Worm (Caenorhabditis elegans): Measurements from ENCODE around the gene T24H7.8.

The T24H7.8 gene

DNA sequence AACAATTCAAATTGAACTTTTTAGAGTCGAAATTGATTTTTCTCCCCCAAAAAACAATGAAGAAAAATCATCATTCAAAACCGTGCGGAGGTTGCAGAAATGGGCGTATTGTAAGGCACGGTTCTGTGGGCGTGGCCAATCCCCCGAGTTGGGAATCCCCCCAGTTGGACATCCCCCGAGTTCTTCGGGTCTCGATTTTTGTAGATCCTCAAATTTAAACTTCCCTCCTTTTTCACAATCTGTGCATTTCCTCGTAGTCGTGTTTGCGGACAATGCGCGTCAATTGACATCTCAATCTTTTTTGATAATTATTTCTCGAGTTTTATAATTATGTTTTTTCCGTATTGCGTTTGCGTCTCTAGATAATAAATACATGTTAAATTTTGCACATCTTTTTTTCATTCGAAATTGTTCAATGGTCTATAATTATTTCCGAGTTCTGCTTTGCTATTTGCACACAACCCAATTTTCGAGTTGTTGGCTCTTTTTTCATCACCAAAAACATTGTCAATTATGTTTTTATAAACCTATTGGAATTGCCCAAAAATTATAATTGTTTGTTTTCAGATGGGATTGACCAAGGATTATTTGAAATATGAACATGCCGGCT is 28.1 kb downstream of the T24H7.8 start, which contains the start of gene F13H8.2 (continued):
- TF ChIP-seq lin-40 (tag; optimal IDR thresholded peaks at IDR 0.05) (no peak), cebp-1 (GFP tag; IDR thresholded peaks at IDR 0.05) (peak; percentile 48; the same call in 1 of the 2 replicates), cebp-1 (tag; optimal IDR thresholded peaks at IDR 0.05) (no peak), attf-6 (GFP tag; IDR thresholded peaks at IDR 0.05) (peak; percentile 54), K12H6.12 (tag; optimal IDR thresholded peaks at IDR 0.05) (peak; percentile 35)

DNA sequence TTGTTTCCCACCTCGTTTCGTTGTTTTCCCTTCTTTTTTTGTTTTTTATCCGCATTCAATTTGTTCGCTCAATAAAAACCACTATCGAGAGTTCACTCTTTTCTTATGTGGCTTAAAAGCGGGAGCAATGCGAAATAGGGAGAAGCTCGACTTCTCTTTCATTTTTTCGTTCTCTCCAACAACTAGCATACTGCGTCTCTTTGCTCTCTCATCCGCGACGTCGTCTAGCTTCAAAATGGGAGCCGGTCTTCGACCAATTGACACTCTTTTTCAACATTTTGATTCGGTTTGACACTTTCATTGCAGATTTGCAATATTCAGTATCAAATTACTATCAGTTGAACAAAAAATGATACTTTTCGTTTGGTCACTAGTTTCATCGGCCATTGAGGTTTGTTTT is 32.1 kb downstream of the T24H7.8 start, which contains the start of gene bpl-1:
Gene bpl-1, plus strand, starts transcription at position 301 of the 400 bp plus-strand sequence.
- TF ChIP-seq ztf-25 (GFP tag; IDR thresholded peaks at IDR 0.05): no peak
- no peak for TF ChIP-seq F57C9.4 (tag; optimal IDR thresholded peaks at IDR 0.05)
- TF ChIP-seq hsf-1 (GFP tag; IDR thresholded peaks at IDR 0.05): no peak
- no peak for TF ChIP-seq aptf-3 (GFP tag; IDR thresholded peaks at IDR 0.05)
- TF ChIP-seq nfyb-1 (GFP tag; IDR thresholded peaks at IDR 0.05): 0 out of 2 replicates have a peak, but pooled peaks have one; percentile 15
- TF ChIP-seq ztf-26 (tag; optimal IDR thresholded peaks at IDR 0.05): no peak
- TF ChIP-seq ztf-3 (GFP tag; optimal IDR thresholded peaks at IDR 0.05): no peak

DNA sequence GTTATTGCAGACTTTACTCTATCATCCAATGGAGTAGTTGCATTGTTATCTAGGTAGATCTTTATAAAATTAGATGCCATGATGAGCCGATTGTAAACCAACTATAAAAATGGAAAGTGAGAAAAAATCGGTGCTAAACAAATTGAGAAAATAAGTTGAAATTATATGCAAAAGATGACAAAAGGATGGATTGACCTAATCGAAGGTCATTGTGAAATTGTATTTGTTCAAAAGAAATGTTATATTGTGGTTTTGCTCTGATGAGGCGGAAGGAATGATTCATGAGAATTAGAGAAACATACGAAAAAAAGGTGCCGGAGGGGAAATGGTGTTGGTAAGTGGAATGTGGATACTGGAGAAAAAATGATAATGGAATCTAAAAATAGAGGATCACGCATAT is 39.1 kb downstream of the T24H7.8 start, which contains the start of gene scly-1:
Gene scly-1, minus strand, starts transcription at position 101 of the 400 bp plus-strand sequence.
- TF ChIP-seq repo-1 (tag; optimal IDR thresholded peaks at IDR 0.05): no peak
- no peak for TF ChIP-seq ceh-58 (GFP tag; IDR thresholded peaks at IDR 0.05)
- no peak for TF ChIP-seq hlh-12 (tag; optimal IDR thresholded peaks at IDR 0.05)
- TF ChIP-seq rpc-1 (optimal IDR thresholded peaks at IDR 0.05): no peak
- TF ChIP-seq rpc-1 (tag; optimal IDR thresholded peaks at IDR 0.05): no peak
- TF ChIP-seq aptf-2 (GFP tag; conservative IDR thresholded peaks at IDR 0.05): no peak
- TF ChIP-seq ztf-25 (GFP tag; IDR thresholded peaks at IDR 0.05): no peak
- TF ChIP-seq sdz-38 (tag; optimal IDR thresholded peaks at IDR 0.05): no peak
- TF ChIP-seq hmg-1.2 (GFP tag; IDR thresholded peaks at IDR 0.05): no peak
- no peak for TF ChIP-seq F39B2.1 (GFP tag; IDR thresholded peaks at IDR 0.05)

DNA sequence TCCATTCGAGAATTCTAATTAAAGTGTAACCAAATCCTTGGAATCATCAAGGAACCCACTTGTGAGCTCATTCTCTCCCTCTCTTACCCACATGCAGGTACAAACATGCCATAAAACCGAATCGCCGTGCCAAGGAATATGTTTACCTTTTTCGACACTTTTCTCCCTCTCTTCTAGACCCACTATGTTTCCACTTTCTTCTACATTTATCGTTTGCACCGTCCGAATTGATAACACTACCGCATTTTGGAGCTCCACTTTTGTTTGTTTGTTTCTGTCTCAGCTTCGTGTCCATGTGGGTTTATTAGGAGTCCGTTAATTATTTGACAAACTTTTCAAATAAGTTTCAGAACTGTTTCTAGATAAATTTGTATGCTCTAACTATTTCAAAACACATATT is 40.0 kb downstream of the T24H7.8 start:
- TF ChIP-seq lin-40 (tag; optimal IDR thresholded peaks at IDR 0.05) (no peak), nhr-80 (tag; optimal IDR thresholded peaks at IDR 0.05) (peak; percentile 13)

DNA sequence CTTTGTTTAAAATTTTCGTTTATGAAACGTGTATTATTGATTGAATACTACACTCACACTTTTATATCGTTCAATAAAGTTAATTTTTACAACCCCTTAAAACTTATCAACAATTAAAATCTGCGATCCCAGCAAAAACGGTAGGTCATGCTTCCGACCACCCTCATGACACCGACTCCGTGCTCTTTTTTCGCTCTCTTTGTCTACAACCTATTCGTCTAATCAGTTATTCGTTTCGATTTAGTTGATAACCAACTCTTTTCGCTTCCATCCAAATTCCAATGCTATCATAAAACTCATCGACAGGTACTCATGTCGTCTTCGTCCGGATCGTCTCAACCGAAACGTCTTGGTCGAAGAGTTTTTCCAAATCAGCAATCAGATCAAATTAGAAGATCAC is 41.2 kb downstream of the T24H7.8 start, which contains the start of gene F13H8.1:
Gene F13H8.1, plus strand, starts transcription at position 311 of the 400 bp plus-strand sequence.
- TF ChIP-seq ztf-22 (GFP tag; optimal IDR thresholded peaks at IDR 0.05) (no peak), mel-28 (tag; optimal IDR thresholded peaks at IDR 0.05; ENCODE audit: borderline replicate concordance) (no peak), lsl-1 (GFP tag; optimal IDR thresholded peaks at IDR 0.05) (no peak), nhr-80 (tag; optimal IDR thresholded peaks at IDR 0.05) (peak; percentile 51), lin-40 (tag; optimal IDR thresholded peaks at IDR 0.05) (no peak)

DNA sequence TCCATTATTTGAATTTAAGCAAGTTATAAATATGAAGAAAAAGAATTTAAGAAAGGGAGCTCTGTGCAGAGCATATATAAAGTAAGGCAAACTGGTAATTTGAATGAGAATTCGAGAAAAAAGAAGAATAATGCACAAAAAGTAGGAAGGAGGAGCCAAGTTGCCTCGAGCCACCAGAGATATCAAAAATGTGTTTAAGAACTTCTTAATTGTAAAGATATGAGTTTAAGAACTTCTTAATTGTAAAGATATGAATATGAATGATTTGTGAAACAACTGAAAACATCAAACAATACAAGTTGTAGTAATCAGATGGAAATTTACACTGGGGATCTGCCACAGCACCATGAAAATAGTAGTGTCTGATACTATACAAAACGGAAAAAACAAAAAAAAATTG is 45.0 kb downstream of the T24H7.8 start, which contains the start of gene F13H8.6:
Gene F13H8.6, minus strand, starts transcription at position 101 of the 400 bp plus-strand sequence.
- TF ChIP-seq F22D6.2 (tag; optimal IDR thresholded peaks at IDR 0.05) (no peak), attf-5 (GFP tag; optimal IDR thresholded peaks at IDR 0.05) (no peak), egl-18 (GFP tag; IDR thresholded peaks at IDR 0.05) (no peak), cebp-1 (GFP tag; IDR thresholded peaks at IDR 0.05) (no peak), cebp-1 (tag; optimal IDR thresholded peaks at IDR 0.05) (no peak), hlh-26 (GFP tag; conservative IDR thresholded peaks at IDR 0.05) (no peak), let-526 (GFP tag; IDR thresholded peaks at IDR 0.05) (no peak), dpff-1 (tag; optimal IDR thresholded peaks at IDR 0.05) (no peak), pbrm-1 (GFP tag; IDR thresholded peaks at IDR 0.05) (no peak), lir-1 (GFP tag; conservative IDR thresholded peaks at IDR 0.05) (no peak), B0035.1 (tag; optimal IDR thresholded peaks at IDR 0.05) (no peak), aptf-2 (GFP tag; conservative IDR thresholded peaks at IDR 0.05) (no peak), snpc-1.1 (tag; optimal IDR thresholded peaks at IDR 0.05; ENCODE audit: insufficient read depth) (no peak), mes-4 (tag; optimal IDR thresholded peaks at IDR 0.05) (no peak), F33H1.4 (GFP tag; IDR thresholded peaks at IDR 0.05) (no peak), C06A6.2 (GFP tag; conservative IDR thresholded peaks at IDR 0.05) (no peak), chd-7 (tag; optimal IDR thresholded peaks at IDR 0.05) (no peak), ceh-58 (GFP tag; IDR thresholded peaks at IDR 0.05) (no peak), mcd-1 (GFP tag; IDR thresholded peaks at IDR 0.05) (no peak), K12H6.12 (tag; optimal IDR thresholded peaks at IDR 0.05) (no peak)
